Worm (Caenorhabditis elegans) whole organism, L4 larva: Measurements from ENCODE around the gene T04F3.1.

Source experiments
- D1046.2 ChIP-seq: fragments of 200-800 bp; sonication (Bioruptor generic); IDR thresholded peaks from 2 replicates; pipeline ENCODE4 v1.3.6; 2022; ENCODE audit warnings: missing genetic modification characterization, missing compliant biosample characterization
- R02D3.7 ChIP-seq: fragments of 150-350 bp; sonication (generic microtip); optimal IDR thresholded peaks from 3 replicates; lab custom pipeline; 2014; ENCODE audit warnings: missing biosample characterization, missing genetic modification characterization
- T20F7.1 ChIP-seq: fragments of 200-800 bp; sonication (Bioruptor generic); optimal IDR thresholded peaks from 2 replicates; lab custom pipeline; 2018; ENCODE audit warnings: mild to moderate bottlenecking, missing genetic modification characterization, missing compliant biosample characterization
- T26A8.4 ChIP-seq: fragments of 200-800 bp; sonication (Bioruptor generic); IDR thresholded peaks from 2 replicates; pipeline ENCODE4 v1.3.6; 2022; ENCODE audit warnings: missing genetic modification characterization, missing compliant biosample characterization
- Y48G9A.11 ChIP-seq: fragments of 200-800 bp; sonication (Bioruptor generic); IDR thresholded peaks from 2 replicates; pipeline ENCODE4 v1.3.6; 2022; ENCODE audit warnings: missing genetic modification reagents, missing genetic modification characterization, missing compliant biosample characterization
- Y5F2A.4 ChIP-seq: fragments of 200-800 bp; sonication (Bioruptor generic); optimal IDR thresholded peaks from 2 replicates; lab custom pipeline; 2018; ENCODE audit warnings: mild to moderate bottlenecking, missing genetic modification characterization, missing compliant biosample characterization
- ZK337.2 ChIP-seq: fragments of 200-800 bp; sonication (Bioruptor generic); IDR thresholded peaks from 2 replicates; pipeline ENCODE4 v1.3.6; 2022; ENCODE audit warnings: missing genetic modification reagents, missing genetic modification characterization, missing compliant biosample characterization
- aha-1 ChIP-seq: fragments of 150-350 bp; peaks from one replicate; lab custom pipeline; 2014; ENCODE audit warnings: missing biosample characterization, missing genetic modification characterization
- aly-2 ChIP-seq: sonication (generic microtip); optimal IDR thresholded peaks from 2 replicates; lab custom pipeline; 2018; ENCODE audit warnings: missing biosample characterization, missing genetic modification characterization
- ceh-32 ChIP-seq: sonication (generic microtip); optimal IDR thresholded peaks from 2 replicates; lab custom pipeline; 2016; ENCODE audit warnings: mild to moderate bottlenecking, missing genetic modification characterization, missing compliant biosample characterization; ENCODE audit not compliant: poor library complexity
- ceh-44 ChIP-seq: fragments of 200-800 bp; sonication (Bioruptor generic); IDR thresholded peaks from 2 replicates; pipeline ENCODE4 v1.3.6; 2022; ENCODE audit warnings: missing genetic modification reagents, missing genetic modification characterization, missing compliant biosample characterization
- ceh-82 ChIP-seq: sonication (generic microtip); optimal IDR thresholded peaks from 2 replicates; lab custom pipeline; 2017; ENCODE audit warnings: missing biosample characterization, missing genetic modification characterization
- cey-2 ChIP-seq: sonication (generic microtip); optimal IDR thresholded peaks from 3 replicates; lab custom pipeline; 2017; ENCODE audit warnings: missing genetic modification characterization, mild to moderate bottlenecking, missing compliant biosample characterization, antibody characterized with exemption, borderline replicate concordance; ENCODE audit not compliant: insufficient read depth
- ctbp-1 ChIP-seq: fragments of 200-800 bp; sonication (Bioruptor generic); IDR thresholded peaks from 2 replicates; pipeline ENCODE4 v1.3.6; 2022; ENCODE audit warnings: missing genetic modification reagents, missing genetic modification characterization, missing compliant biosample characterization
- daf-16 ChIP-seq, 3 experiments: sonication (generic microtip); optimal IDR thresholded peaks; 2 replicates each; lab custom pipeline; 2016 to 2017; ENCODE audit warnings: missing genetic modification characterization in 3 of 3, missing genetic modification reagents in 3 of 3, mild to moderate bottlenecking in 2 of 3, missing compliant biosample characterization in 2 of 3, missing biosample characterization in 1 of 3, moderate library complexity in 1 of 3
- daf-8 ChIP-seq: fragments of 200-800 bp; sonication (Bioruptor generic); IDR thresholded peaks from 2 replicates; pipeline ENCODE4 v1.3.6; 2022; ENCODE audit warnings: missing genetic modification characterization, missing compliant biosample characterization
- dmd-6 ChIP-seq: fragments of 200-800 bp; sonication (Bioruptor generic); IDR thresholded peaks from 2 replicates; pipeline ENCODE4 v1.3.6; 2022; ENCODE audit warnings: missing genetic modification reagents, missing genetic modification characterization, missing compliant biosample characterization
- dve-1 ChIP-seq: sonication (generic microtip); optimal IDR thresholded peaks from 2 replicates; lab custom pipeline; 2017; ENCODE audit warnings: antibody characterized with exemption, mild to moderate bottlenecking, missing genetic modification characterization, missing compliant biosample characterization; ENCODE audit not compliant: insufficient read depth
- gei-8 ChIP-seq: fragments of 200-800 bp; sonication (Bioruptor generic); optimal IDR thresholded peaks from 2 replicates; lab custom pipeline; 2018; ENCODE audit warnings: mild to moderate bottlenecking, missing genetic modification characterization, missing compliant biosample characterization
- hif-1 ChIP-seq, 2 experiments: sonication (generic microtip); optimal IDR thresholded peaks; 2 replicates each; lab custom pipeline; 2016 to 2017; ENCODE audit warnings: missing compliant biosample characterization in 2 of 2, missing genetic modification characterization in 2 of 2, missing genetic modification reagents in 2 of 2, missing genotype in 2 of 2, mild to moderate bottlenecking in 1 of 2
- lin-13 ChIP-seq: fragments of 150-350 bp; optimal IDR thresholded peaks from 2 replicates; lab custom pipeline; 2014; ENCODE audit warnings: missing biosample characterization, missing genetic modification reagents, missing genetic modification characterization
- lin-15B ChIP-seq: fragments of 150-350 bp; sonication (generic microtip); optimal IDR thresholded peaks from 3 replicates; lab custom pipeline; 2014; ENCODE audit warnings: missing biosample characterization, missing genetic modification characterization
- lin-38 ChIP-seq: fragments of 200-800 bp; sonication (Bioruptor generic); IDR thresholded peaks from 2 replicates; pipeline ENCODE4 v1.3.6; 2022; ENCODE audit warnings: missing genetic modification reagents, missing genetic modification characterization, missing compliant biosample characterization
- madf-5 ChIP-seq, 2 experiments: fragments of 200-800 bp; sonication (Bioruptor generic); IDR thresholded peaks; 2 replicates each; pipeline ENCODE4 v1.3.6; 2022; ENCODE audit warnings: missing compliant biosample characterization in 2 of 2, missing genetic modification characterization in 2 of 2
- mdl-1 ChIP-seq, 2 experiments: fragments of 150-350 bp in 1 of 2; sonication (generic microtip) in 1 of 2; optimal IDR thresholded peaks; 2 replicates each; lab custom pipeline; 2014 to 2017; ENCODE audit warnings: missing biosample characterization in 2 of 2, missing genetic modification characterization in 2 of 2
- nhr-10 ChIP-seq: fragments of 150-350 bp; optimal IDR thresholded peaks from 2 replicates; lab custom pipeline; 2014; ENCODE audit warnings: missing biosample characterization, missing genetic modification characterization
- nhr-111 ChIP-seq: fragments of 200-800 bp; sonication (Bioruptor generic); optimal IDR thresholded peaks from 2 replicates; lab custom pipeline; 2018; ENCODE audit warnings: mild to moderate bottlenecking, missing genetic modification characterization, missing compliant biosample characterization
- nhr-25 ChIP-seq: sonication (generic microtip); optimal IDR thresholded peaks from 2 replicates; lab custom pipeline; 2017; ENCODE audit warnings: missing genetic modification characterization, mild to moderate bottlenecking, missing compliant biosample characterization, antibody characterized with exemption, moderate library complexity, borderline replicate concordance; ENCODE audit not compliant: insufficient read depth
- nhr-41 ChIP-seq: fragments of 200-800 bp; sonication (Bioruptor generic); IDR thresholded peaks from 2 replicates; pipeline ENCODE4 v1.3.6; 2022; ENCODE audit warnings: missing genetic modification reagents, missing genetic modification characterization, missing compliant biosample characterization
- rbr-2 ChIP-seq: sonication (generic microtip); optimal IDR thresholded peaks from 2 replicates; lab custom pipeline; 2016; ENCODE audit warnings: missing genotype, missing genetic modification characterization, missing compliant biosample characterization
- set-16 ChIP-seq: fragments of 200-800 bp; sonication (Bioruptor generic); IDR thresholded peaks from 2 replicates; pipeline ENCODE4 v1.3.6; 2022; ENCODE audit warnings: missing genetic modification reagents, missing genetic modification characterization, missing compliant biosample characterization
- snpc-1.2 ChIP-seq: fragments of 200-800 bp; sonication (Bioruptor generic); IDR thresholded peaks from 2 replicates; pipeline ENCODE4 v1.3.6; 2022; ENCODE audit warnings: missing genetic modification reagents, missing genetic modification characterization, missing compliant biosample characterization
- spr-1 ChIP-seq: sonication (generic microtip); optimal IDR thresholded peaks from 2 replicates; lab custom pipeline; 2016; ENCODE audit warnings: mild to moderate bottlenecking, missing genetic modification characterization, missing compliant biosample characterization
- tra-1 ChIP-seq: fragments of 200-800 bp; sonication (Bioruptor generic); IDR thresholded peaks from 2 replicates; pipeline ENCODE4 v1.3.6; 2022; ENCODE audit warnings: missing genetic modification reagents, missing genetic modification characterization, missing compliant biosample characterization
- unc-130 ChIP-seq: sonication (generic microtip); optimal IDR thresholded peaks from 2 replicates; lab custom pipeline; 2016; ENCODE audit warnings: missing genetic modification reagents, missing genetic modification characterization, missing compliant biosample characterization
- unc-39 ChIP-seq: sonication (generic microtip); optimal IDR thresholded peaks from 2 replicates; lab custom pipeline; 2017; ENCODE audit warnings: missing biosample characterization, missing genetic modification characterization
- unc-62 ChIP-seq, 3 experiments: fragments of 150-350 bp in 1 of 3; sonication (generic microtip); optimal IDR thresholded peaks in 2 of 3; peaks in 1 of 3; 1 replicate in 1 of 3; 2 replicates in 2 of 3; lab custom pipeline; 2014 to 2017; ENCODE audit warnings: missing biosample characterization in 3 of 3, missing genetic modification characterization in 3 of 3, missing genetic modification reagents in 3 of 3, missing genotype in 1 of 3
- zfp-2 ChIP-seq: sonication (generic microtip); optimal IDR thresholded peaks from 2 replicates; lab custom pipeline; 2016; ENCODE audit warnings: mild to moderate bottlenecking, missing genetic modification characterization, missing compliant biosample characterization

The T04F3.1 gene

ce11 chrV:11782809-11783440, 43.1 kb downstream of the T04F3.1 start, which contains the start of gene F55A11.11 (continued):
- TF ChIP-seq cey-2 (tag; lab: Kevin White, UChicago) (no peak), lin-13 (GFP tag; lab: Kevin White, UChicago) (peak; percentile 87), Y48G9A.11 (GFP tag; lab: Robert Waterston, UW) (peak; percentile 91), aly-2 (no peak), ceh-44 (peak; percentile 92), daf-8 (GFP tag; lab: Robert Waterston, UW) (peak; percentile 98)

DNA sequence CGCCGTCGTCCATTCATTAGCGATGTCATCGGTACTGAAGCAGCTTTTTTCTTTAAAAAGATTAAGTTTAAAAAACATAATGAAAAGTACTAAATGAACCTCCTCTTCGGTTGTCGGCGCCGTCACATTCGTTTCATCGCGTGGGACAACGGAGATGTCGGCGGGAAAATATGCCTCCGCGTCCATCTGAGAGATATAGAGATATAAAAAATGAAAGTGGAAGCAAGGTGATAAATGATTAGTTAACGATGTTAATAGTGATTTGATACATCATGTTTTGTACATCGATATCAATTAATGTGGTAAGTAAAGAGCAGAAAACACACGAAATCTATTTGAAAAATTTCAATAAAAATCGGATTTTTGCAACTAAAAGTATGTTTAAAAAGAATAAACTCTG, 47.4 kb downstream of the T04F3.1 start, which contains the start of gene F55A11.7:
Gene F55A11.7 (minus strand): TSS at position 186 of the 400 bp plus-strand sequence.
- no peak for TF ChIP-seq D1046.2
- no peak for TF ChIP-seq zfp-2
- TF ChIP-seq nhr-10 (tag; lab: Kevin White, UChicago): no peak
- no peak for TF ChIP-seq nhr-25 (tag; lab: Kevin White, UChicago)
- TF ChIP-seq ZK337.2 (GFP tag; lab: Robert Waterston, UW): no peak
- TF ChIP-seq unc-130 (GFP tag; lab: Kevin White, UChicago): no peak
- no peak for TF ChIP-seq daf-16 (GFP tag; optimal IDR thresholded peaks at IDR 0.05; lab: Kevin White, UChicago)
- TF ChIP-seq daf-16 (tag; optimal IDR thresholded peaks at IDR 0.05; lab: Kevin White, UChicago): no peak
- TF ChIP-seq T26A8.4: no peak
- TF ChIP-seq ceh-82: no peak
- TF ChIP-seq Y5F2A.4: no peak
- TF ChIP-seq gei-8 (GFP tag; lab: Kevin White, UChicago): no peak
- no peak for TF ChIP-seq rbr-2 (tag; lab: Kevin White, UChicago)

DNA sequence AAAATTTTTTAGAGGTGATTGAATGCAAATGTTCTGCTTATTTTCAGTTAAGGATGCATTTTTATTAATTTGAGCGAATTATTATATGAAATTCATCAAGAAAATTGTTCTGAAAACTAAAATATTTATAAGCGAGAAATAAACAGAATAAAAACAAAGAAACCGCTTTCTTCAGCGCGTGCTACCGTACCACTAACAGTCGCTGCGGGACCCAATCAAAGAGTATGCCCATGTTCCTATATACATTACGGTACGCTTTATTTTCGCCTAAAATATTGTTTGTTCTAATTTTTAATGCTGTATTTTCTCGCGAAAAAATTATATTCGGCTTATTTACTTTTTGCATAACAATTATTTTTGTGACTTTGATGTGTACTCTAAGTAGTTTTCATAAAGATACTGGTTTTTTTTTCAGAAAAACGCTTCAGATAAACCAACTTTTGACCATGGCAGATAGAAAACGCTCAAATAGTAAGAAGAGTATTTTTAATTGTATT, 47.9 kb downstream of the T04F3.1 start, which contains the start of gene F55A11.8:
Gene F55A11.8 (plus strand): TSS at position 447 of the 497 bp plus-strand sequence.
- 0 out of 2 replicates have a peak, but pooled peaks have one; percentile 17 for TF ChIP-seq lin-38 (GFP tag; lab: Robert Waterston, UW)
- TF ChIP-seq unc-39 (tag; lab: Kevin White, UChicago): no peak

DNA sequence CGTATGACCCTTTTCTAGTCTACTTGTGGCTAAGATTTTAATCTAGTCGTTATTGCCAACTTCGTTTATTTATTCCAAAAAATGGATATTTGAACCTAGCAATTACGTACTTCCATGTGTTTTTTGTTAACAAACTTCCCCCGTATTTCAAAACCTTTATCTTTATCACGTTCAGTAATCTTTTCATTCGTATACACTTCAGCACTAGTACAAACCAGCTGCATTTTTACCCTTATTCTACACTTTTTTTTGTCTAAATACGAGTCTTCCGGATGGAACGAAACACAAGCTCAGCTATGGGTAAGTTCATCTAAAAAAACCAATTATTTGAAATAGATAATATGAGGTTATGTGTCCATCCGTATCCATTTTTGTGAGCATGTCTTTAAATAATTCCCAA, 49.6 kb downstream of the T04F3.1 start, which contains the start of gene D2023.1:
Gene D2023.1 (plus strand): TSS at position 77 of the 400 bp plus-strand sequence.
- no peak for TF ChIP-seq ctbp-1 (GFP tag; lab: Robert Waterston, UW)
- no peak for TF ChIP-seq nhr-111 (GFP tag; lab: Kevin White, UChicago)
- TF ChIP-seq aha-1: peak; percentile 11
- TF ChIP-seq ceh-32 (tag; lab: Kevin White, UChicago): no peak
- TF ChIP-seq T20F7.1: no peak
- TF ChIP-seq unc-62 (GFP tag; optimal IDR thresholded peaks at IDR 0.05 in 1 of 2; lab: Kevin White, UChicago): peak in 1 of 2 experiments; percentile 97
- no peak for TF ChIP-seq unc-62 (tag; optimal IDR thresholded peaks at IDR 0.05; lab: Kevin White, UChicago)
- TF ChIP-seq ZK337.2 (GFP tag; lab: Robert Waterston, UW): no peak
- no peak for TF ChIP-seq set-16 (GFP tag; lab: Robert Waterston, UW)
- TF ChIP-seq, all 104 proteins: peak for 2

- TF ChIP-seq nhr-25 (tag; lab: Kevin White, UChicago) (no peak), hif-1 (tag; optimal IDR thresholded peaks at IDR 0.05; lab: Kevin White, UChicago) (no peak), ctbp-1 (GFP tag; lab: Robert Waterston, UW) (no peak), lin-15B (no peak), spr-1 (tag; lab: Kevin White, UChicago) (no peak), T20F7.1 (no peak), R02D3.7 (no peak), madf-5 (GFP tag; IDR thresholded peaks at IDR 0.05; lab: Robert Waterston, UW) (no peak), set-16 (GFP tag; lab: Robert Waterston, UW) (no peak), aha-1 (peak; percentile 25), mdl-1 (tag; optimal IDR thresholded peaks at IDR 0.05; lab: Kevin White, UChicago) (peak; percentile 18 to 42), snpc-1.2 (no peak), dve-1 (tag; lab: Kevin White, UChicago) (no peak), tra-1 (GFP tag; lab: Robert Waterston, UW) (no peak), ceh-82 (no peak), nhr-41 (GFP tag; lab: Robert Waterston, UW) (no peak), dmd-6 (GFP tag; lab: Robert Waterston, UW) (no peak), ceh-44 (no peak), ceh-32 (tag; lab: Kevin White, UChicago) (no peak), unc-62 (GFP tag; optimal IDR thresholded peaks at IDR 0.05 in 1 of 2; lab: Kevin White, UChicago) (peak in 1 of 2 experiments; percentile 76), unc-62 (tag; optimal IDR thresholded peaks at IDR 0.05; lab: Kevin White, UChicago) (no peak), D1046.2 (no peak), zfp-2 (no peak)
These were observed 54.3 kb downstream of the T04F3.1 start for ce11 chrV:11794172-11794571.
